Fruit fly (Drosophila melanogaster) whole organism, prepupa: ENCODE measurements around the gene MetRS-m.

Experiments used
- Blimp-1 ChIP-seq: fragments of 200-800 bp; sonication (Bioruptor generic); optimal IDR thresholded peaks from 3 replicates; lab custom pipeline; 2017; ENCODE audit warnings: missing biosample characterization, missing genetic modification characterization, mild to moderate bottlenecking, moderate library complexity, missing genetic modification reagents
- CG11762 ChIP-seq: fragments of 200-800 bp; sonication (Bioruptor generic); optimal IDR thresholded peaks from 3 replicates; lab custom pipeline; 2016; ENCODE audit warnings: missing biosample characterization, missing genetic modification characterization; ENCODE audit not compliant: insufficient read depth
- CG31627 ChIP-seq: fragments of 200-800 bp; sonication (Bioruptor generic); optimal IDR thresholded peaks from 3 replicates; lab custom pipeline; 2016; ENCODE audit warnings: missing biosample characterization, missing genetic modification characterization
- CG6163 ChIP-seq: fragments of 200-800 bp; sonication (Bioruptor generic); IDR thresholded peaks from 3 replicates; pipeline ENCODE4 v1.3.6; 2022; ENCODE audit warnings: missing biosample characterization, missing genetic modification characterization
- CG6854 ChIP-seq: fragments of 200-800 bp; sonication (Bioruptor generic); optimal IDR thresholded peaks from 2 replicates; lab custom pipeline; 2017; ENCODE audit warnings: missing biosample characterization, mild to moderate bottlenecking, missing genetic modification characterization
- CG8119 ChIP-seq: fragments of 200-800 bp; sonication (Bioruptor generic); IDR thresholded peaks from 3 replicates; pipeline ENCODE4 v1.3.6; 2022; ENCODE audit warnings: missing biosample characterization, missing genetic modification characterization
- CG8632 ChIP-seq: fragments of 200-800 bp; sonication (Bioruptor generic); optimal IDR thresholded peaks from 3 replicates; lab custom pipeline; 2016; ENCODE audit warnings: missing biosample characterization, missing genetic modification characterization
- CG9139 ChIP-seq: fragments of 200-800 bp; sonication (Bioruptor generic); optimal IDR thresholded peaks from 3 replicates; lab custom pipeline; 2017; ENCODE audit warnings: missing biosample characterization, mild to moderate bottlenecking, missing genetic modification characterization
- Hr4 ChIP-seq: fragments of 200-800 bp; sonication (Bioruptor generic); optimal IDR thresholded peaks from 3 replicates; lab custom pipeline; 2016; ENCODE audit warnings: missing biosample characterization, missing genetic modification characterization
- OdsH ChIP-seq: fragments of 200-800 bp; sonication (Bioruptor generic); optimal IDR thresholded peaks from 3 replicates; lab custom pipeline; 2016; ENCODE audit warnings: missing biosample characterization, missing genetic modification characterization
- achi ChIP-seq: fragments of 200-800 bp; sonication (Bioruptor generic); optimal IDR thresholded peaks from 3 replicates; lab custom pipeline; 2016; ENCODE audit warnings: missing biosample characterization, missing genetic modification characterization
- acj6 ChIP-seq: fragments of 200-800 bp; sonication (Bioruptor generic); optimal IDR thresholded peaks from 3 replicates; lab custom pipeline; 2016; ENCODE audit warnings: missing biosample characterization, missing genetic modification characterization
- fkh ChIP-seq: fragments of 200-800 bp; sonication (Bioruptor generic); optimal IDR thresholded peaks from 3 replicates; lab custom pipeline; 2017; ENCODE audit warnings: missing biosample characterization, mild to moderate bottlenecking, missing genetic modification characterization, moderate library complexity
- net ChIP-seq: fragments of 200-800 bp; sonication (Bioruptor generic); optimal IDR thresholded peaks from 3 replicates; lab custom pipeline; 2016; ENCODE audit warnings: missing biosample characterization, missing genetic modification characterization
- pdm3 ChIP-seq: fragments of 200-800 bp; sonication (Bioruptor generic); optimal IDR thresholded peaks from 3 replicates; lab custom pipeline; 2016; ENCODE audit warnings: missing biosample characterization, missing genetic modification characterization
- salr ChIP-seq, 2 experiments: fragments of 200-800 bp; sonication (Bioruptor generic); optimal IDR thresholded peaks; 3 replicates each; lab custom pipeline; 2016 to 2018; ENCODE audit warnings: missing biosample characterization in 2 of 2, missing genetic modification characterization in 2 of 2, mild to moderate bottlenecking in 1 of 2

MetRS-m gene

dm6 chr3R:14214776-14215175, 45.0 kb downstream of the MetRS-m start, which contains the start of gene Dop1R1:
TSS of gene Dop1R1 (minus strand) at chr3R:14214810.
- TF ChIP-seq fkh (GFP tag; lab: Kevin White, UChicago), result no peak
- TF ChIP-seq Blimp-1 (GFP tag; lab: Kevin White, UChicago), result no peak
- TF ChIP-seq CG8632 (GFP tag; lab: Kevin White, UChicago), result no peak
- no peak for TF ChIP-seq CG8119
- no peak for TF ChIP-seq OdsH
- TF ChIP-seq salr (GFP tag; optimal IDR thresholded peaks at IDR 0.05; lab: Kevin White, UChicago), result no peak
- no peak for TF ChIP-seq CG9139
- TF ChIP-seq CG6854, result no peak
- no peak for TF ChIP-seq CG6163
- no peak for TF ChIP-seq Hr4 (GFP tag; lab: Kevin White, UChicago)
- TF ChIP-seq net (GFP tag; lab: Kevin White, UChicago), result no peak
- TF ChIP-seq CG31627, result no peak
- TF ChIP-seq CG11762 (GFP tag; lab: Kevin White, UChicago), result no peak
- TF ChIP-seq acj6 (GFP tag; lab: Kevin White, UChicago), result no peak
- TF ChIP-seq pdm3 (GFP tag; lab: Kevin White, UChicago), result no peak
- no peak for TF ChIP-seq achi
